Fruit fly (Drosophila melanogaster): ENCODE data around the gene spidey.

DNA sequence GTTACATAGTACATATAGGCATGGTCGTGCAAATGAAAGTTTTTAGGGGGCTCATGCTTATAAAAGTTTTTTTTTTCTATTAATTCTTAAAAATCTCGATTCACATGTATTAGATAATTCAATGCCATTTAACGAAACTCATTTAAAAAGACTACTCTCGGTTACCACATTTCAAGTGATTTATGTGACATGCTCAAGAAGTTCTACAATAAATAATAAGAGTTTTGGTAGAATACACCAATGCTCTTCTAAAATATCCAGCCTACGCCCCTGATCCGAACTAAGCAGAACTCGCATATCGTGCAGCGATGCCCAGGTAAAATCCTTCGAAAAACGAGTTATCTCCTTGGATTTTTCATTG, 16.2 kb upstream of the spidey start:
- TF ChIP-seq h (optimal IDR thresholded peaks at IDR 0.05) (no peak), ttk (optimal IDR thresholded peaks at IDR 0.05) (no peak), insv (optimal IDR thresholded peaks at IDR 0.05) (no peak), psq (optimal IDR thresholded peaks at IDR 0.05) (no peak), Myc (optimal IDR thresholded peaks at IDR 0.05) (no peak), Sin3A (optimal IDR thresholded peaks at IDR 0.05) (no peak)

Measured in Kc167 (cell line).